Worm (Caenorhabditis elegans): ENCODE measurements around the gene C42D4.13.

Gene C42D4.13

DNA sequence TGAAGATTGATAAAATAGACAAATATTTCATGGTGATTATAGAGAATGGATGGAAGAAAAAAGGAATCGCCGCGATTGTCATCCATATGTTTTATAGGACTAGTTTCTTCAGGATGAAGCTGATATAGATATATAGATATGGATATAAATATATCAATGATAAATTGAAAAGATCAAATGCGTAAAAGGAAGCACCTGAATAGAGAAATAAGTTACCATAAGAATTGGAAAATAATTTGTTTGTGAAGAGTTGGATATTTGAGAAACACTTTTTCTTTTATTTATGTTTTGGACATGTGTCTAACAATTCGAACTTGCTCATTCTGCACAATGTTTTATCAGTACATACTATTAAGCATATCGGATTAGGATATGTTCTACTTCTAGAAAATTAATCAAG lies at the start of gene C42D4.13:
Gene C42D4.13 (minus strand): TSS at position 101 of the 400 bp plus-strand sequence.
- TF ChIP-seq lsy-2 (tag; optimal IDR thresholded peaks at IDR 0.05): no peak
- TF ChIP-seq nhr-76 (tag; optimal IDR thresholded peaks at IDR 0.05): no peak
- TF ChIP-seq nhr-237 (tag; optimal IDR thresholded peaks at IDR 0.05): no peak
- no peak for TF ChIP-seq ztf-11 (tag; optimal IDR thresholded peaks at IDR 0.05)
- TF ChIP-seq M03D4.4 (tag; optimal IDR thresholded peaks at IDR 0.05): no peak
- TF ChIP-seq drap-1 (GFP tag; optimal IDR thresholded peaks at IDR 0.05): no peak
- TF ChIP-seq nhr-12 (tag; optimal IDR thresholded peaks at IDR 0.05): no peak
- TF ChIP-seq cnd-1 (tag; optimal IDR thresholded peaks at IDR 0.05): no peak
- TF ChIP-seq ceh-43 (GFP tag; optimal IDR thresholded peaks at IDR 0.05): no peak
- no peak for TF ChIP-seq elt-1 (tag; optimal IDR thresholded peaks at IDR 0.05; ENCODE audit: borderline replicate concordance, insufficient read depth)
- no peak for TF ChIP-seq blmp-1 (tag; optimal IDR thresholded peaks at IDR 0.05)
- no peak for TF ChIP-seq lin-32 (GFP tag; optimal IDR thresholded peaks at IDR 0.05)

DNA sequence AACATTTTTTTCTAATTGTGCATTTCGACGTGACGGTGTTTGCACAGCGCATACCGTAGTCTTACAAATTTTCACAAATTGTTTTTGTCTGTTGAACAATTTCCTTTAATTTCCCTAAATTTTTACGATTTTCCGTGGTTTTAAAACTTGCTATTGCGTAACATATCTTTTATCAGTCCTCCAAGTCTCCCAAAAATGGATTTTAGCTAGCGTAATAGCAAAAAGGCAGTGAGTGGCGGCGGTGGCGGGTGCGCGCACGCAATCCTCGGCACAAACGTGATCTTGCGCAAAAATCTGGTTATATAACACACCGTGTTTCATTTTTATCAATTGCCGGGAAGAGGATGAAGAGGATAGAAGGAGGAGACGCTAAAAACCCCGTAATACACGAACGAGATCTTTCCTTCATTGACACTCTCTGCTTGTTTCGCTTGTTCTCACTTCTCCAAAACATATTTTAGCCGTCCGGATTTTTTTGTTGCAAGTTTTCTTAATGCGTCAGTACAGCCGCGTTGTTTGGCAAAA lies 48.4 kb upstream of the C42D4.13 start:
- TF ChIP-seq unc-62 (GFP tag; optimal IDR thresholded peaks at IDR 0.05) (no peak), hlh-1 (tag; optimal IDR thresholded peaks at IDR 0.05) (no peak), zip-8 (tag; optimal IDR thresholded peaks at IDR 0.05) (peak; percentile 86), nhr-2 (tag; optimal IDR thresholded peaks at IDR 0.05) (no peak), snpc-4 (tag; optimal IDR thresholded peaks at IDR 0.05) (no peak)

DNA sequence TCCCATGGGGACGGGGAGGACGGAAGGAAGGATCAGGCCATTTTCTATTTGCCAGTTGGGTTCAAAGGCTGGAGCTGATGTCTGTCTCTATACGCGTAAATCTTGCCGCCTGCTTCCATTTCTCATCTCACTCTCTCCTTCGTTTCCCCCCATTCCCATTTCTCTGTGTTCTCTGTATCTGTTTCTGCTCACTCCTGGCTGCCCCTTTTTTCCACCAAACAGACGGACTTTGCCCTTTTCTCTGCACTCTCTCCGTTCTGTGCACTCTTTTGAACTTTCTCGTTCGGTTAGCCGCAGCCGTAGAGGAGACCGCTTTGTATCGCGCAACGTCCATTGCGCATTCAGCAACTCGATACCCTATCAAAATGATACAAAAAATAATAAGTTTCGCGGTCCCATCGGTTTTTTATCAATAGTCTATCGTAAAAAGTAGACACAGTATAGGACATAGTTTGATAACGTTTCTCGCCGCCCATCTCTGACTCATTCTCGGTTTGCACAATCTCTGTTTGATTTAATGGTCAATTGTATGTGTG lies 47.5 kb upstream of the C42D4.13 start:
- TF ChIP-seq tbx-8 (GFP tag; optimal IDR thresholded peaks at IDR 0.05) (no peak), nhr-12 (tag; optimal IDR thresholded peaks at IDR 0.05) (no peak), nhr-28 (tag; optimal IDR thresholded peaks at IDR 0.05) (no peak), nhr-237 (tag; optimal IDR thresholded peaks at IDR 0.05) (peak; percentile 50), flh-1 (GFP tag; optimal IDR thresholded peaks at IDR 0.05) (no peak), elt-3 (tag; optimal IDR thresholded peaks at IDR 0.05) (no peak), pha-4 (tag; optimal IDR thresholded peaks at IDR 0.05) (no peak), ceh-83 (GFP tag; optimal IDR thresholded peaks at IDR 0.05) (no peak), ces-1 (GFP tag; optimal IDR thresholded peaks at IDR 0.05) (peak; percentile 17), lsy-2 (tag; optimal IDR thresholded peaks at IDR 0.05) (peak; percentile 14), M03D4.4 (tag; optimal IDR thresholded peaks at IDR 0.05) (peak; percentile 33), ztf-11 (tag; optimal IDR thresholded peaks at IDR 0.05) (peak; percentile 5), mep-1 (tag; optimal IDR thresholded peaks at IDR 0.05) (peak; percentile 6), sem-2 (GFP tag; optimal IDR thresholded peaks at IDR 0.05) (no peak), bed-3 (GFP tag; optimal IDR thresholded peaks at IDR 0.05) (no peak), unc-120 (tag; optimal IDR thresholded peaks at IDR 0.05; ENCODE audit: poor library complexity, severe bottlenecking) (peak; percentile 83), blmp-1 (tag; optimal IDR thresholded peaks at IDR 0.05) (no peak), ham-2 (GFP tag; optimal IDR thresholded peaks at IDR 0.05) (peak; percentile 92), unc-62 (GFP tag; optimal IDR thresholded peaks at IDR 0.05) (peak; percentile 64), cnd-1 (tag; optimal IDR thresholded peaks at IDR 0.05) (peak; percentile 57), drap-1 (GFP tag; optimal IDR thresholded peaks at IDR 0.05) (peak; percentile 18), mab-5 (tag; optimal IDR thresholded peaks at IDR 0.05) (no peak), zip-8 (tag; optimal IDR thresholded peaks at IDR 0.05) (peak; percentile 3), elt-1 (tag; optimal IDR thresholded peaks at IDR 0.05; ENCODE audit: borderline replicate concordance, insufficient read depth) (peak; percentile 7), mls-2 (tag; optimal IDR thresholded peaks at IDR 0.05) (peak; percentile 40), nhr-76 (tag; optimal IDR thresholded peaks at IDR 0.05) (no peak), ceh-43 (GFP tag; optimal IDR thresholded peaks at IDR 0.05) (no peak), nhr-2 (tag; optimal IDR thresholded peaks at IDR 0.05) (peak; percentile 96), ceh-39 (tag; optimal IDR thresholded peaks at IDR 0.05) (no peak), unc-39 (tag; optimal IDR thresholded peaks at IDR 0.05) (no peak), lin-13 (tag; optimal IDR thresholded peaks at IDR 0.05) (no peak), hlh-1 (tag; optimal IDR thresholded peaks at IDR 0.05) (peak; percentile 58), snpc-4 (tag; optimal IDR thresholded peaks at IDR 0.05) (no peak), sptf-1 (tag; optimal IDR thresholded peaks at IDR 0.05) (no peak), lin-32 (GFP tag; optimal IDR thresholded peaks at IDR 0.05) (peak; percentile 7)

Measured in whole organism, mixed stage, embryonic.